Fruit fly (Drosophila melanogaster) whole organism, prepupa: ENCODE data around the gene Adgf-D.

Experiments used
- Blimp-1 ChIP-seq: fragments of 200-800 bp; sonication (Bioruptor generic); optimal IDR thresholded peaks from 3 replicates; lab custom pipeline; 2017; ENCODE audit warnings: missing biosample characterization, missing genetic modification characterization, mild to moderate bottlenecking, moderate library complexity, missing genetic modification reagents
- CG10631 ChIP-seq: fragments of 200-800 bp; sonication (Bioruptor generic); optimal IDR thresholded peaks from 2 replicates; lab custom pipeline; 2016; ENCODE audit warnings: missing biosample characterization, missing genetic modification characterization
- CG10669 ChIP-seq: fragments of 200-800 bp; sonication (Bioruptor generic); optimal IDR thresholded peaks from 3 replicates; lab custom pipeline; 2018; ENCODE audit warnings: missing biosample characterization, mild to moderate bottlenecking, missing genetic modification characterization, moderate library complexity
- CG11294 ChIP-seq: fragments of 200-800 bp; sonication (Bioruptor generic); IDR thresholded peaks from 2 replicates; pipeline ENCODE4 v1.3.6; 2022; ENCODE audit warnings: missing biosample characterization, missing genetic modification characterization
- CG11762 ChIP-seq: fragments of 200-800 bp; sonication (Bioruptor generic); optimal IDR thresholded peaks from 3 replicates; lab custom pipeline; 2016; ENCODE audit warnings: missing biosample characterization, missing genetic modification characterization; ENCODE audit not compliant: insufficient read depth
- CG11902 ChIP-seq: fragments of 200-800 bp; sonication (Bioruptor generic); optimal IDR thresholded peaks from 3 replicates; lab custom pipeline; 2016; ENCODE audit warnings: missing biosample characterization, missing genetic modification characterization
- CG15336 ChIP-seq: fragments of 200-800 bp; sonication (Bioruptor generic); IDR thresholded peaks from 2 replicates; pipeline ENCODE4 v1.3.6; 2022; ENCODE audit warnings: missing biosample characterization, missing genetic modification characterization
- CG1621 ChIP-seq: fragments of 200-800 bp; sonication (Bioruptor generic); optimal IDR thresholded peaks from 3 replicates; lab custom pipeline; 2018; ENCODE audit warnings: missing biosample characterization, mild to moderate bottlenecking, missing genetic modification characterization
- CG16779 ChIP-seq: fragments of 200-800 bp; sonication (Bioruptor generic); optimal IDR thresholded peaks from 3 replicates; lab custom pipeline; 2017; ENCODE audit warnings: missing biosample characterization, mild to moderate bottlenecking, missing genetic modification characterization
- CG3032 ChIP-seq: fragments of 200-800 bp; optimal IDR thresholded peaks from 2 replicates; lab custom pipeline; 2019; ENCODE audit warnings: missing biosample characterization, mild to moderate bottlenecking, missing genetic modification characterization, moderate library complexity
- CG31627 ChIP-seq: fragments of 200-800 bp; sonication (Bioruptor generic); optimal IDR thresholded peaks from 3 replicates; lab custom pipeline; 2016; ENCODE audit warnings: missing biosample characterization, missing genetic modification characterization
- CG32006 ChIP-seq: fragments of 200-800 bp; sonication (Bioruptor generic); optimal IDR thresholded peaks from 3 replicates; lab custom pipeline; 2017; ENCODE audit warnings: missing biosample characterization, mild to moderate bottlenecking, missing genetic modification characterization
- CG3919 ChIP-seq: fragments of 200-800 bp; sonication (Bioruptor generic); optimal IDR thresholded peaks from 3 replicates; lab custom pipeline; 2016; ENCODE audit warnings: missing biosample characterization, missing genetic modification characterization
- CG4318 ChIP-seq: fragments of 200-800 bp; sonication (Bioruptor generic); optimal IDR thresholded peaks from 3 replicates; lab custom pipeline; 2017; ENCODE audit warnings: missing biosample characterization, mild to moderate bottlenecking, missing genetic modification characterization
- CG6163 ChIP-seq: fragments of 200-800 bp; sonication (Bioruptor generic); IDR thresholded peaks from 3 replicates; pipeline ENCODE4 v1.3.6; 2022; ENCODE audit warnings: missing biosample characterization, missing genetic modification characterization
- CG6792 ChIP-seq: fragments of 200-800 bp; sonication (Bioruptor generic); optimal IDR thresholded peaks from 3 replicates; lab custom pipeline; 2016; ENCODE audit warnings: missing biosample characterization, missing genetic modification characterization
- CG7368 ChIP-seq: fragments of 200-800 bp; sonication (Bioruptor generic); optimal IDR thresholded peaks from 3 replicates; lab custom pipeline; 2016; ENCODE audit warnings: missing biosample characterization, missing genetic modification characterization
- CG8119 ChIP-seq: fragments of 200-800 bp; sonication (Bioruptor generic); IDR thresholded peaks from 3 replicates; pipeline ENCODE4 v1.3.6; 2022; ENCODE audit warnings: missing biosample characterization, missing genetic modification characterization
- CG8632 ChIP-seq: fragments of 200-800 bp; sonication (Bioruptor generic); optimal IDR thresholded peaks from 3 replicates; lab custom pipeline; 2016; ENCODE audit warnings: missing biosample characterization, missing genetic modification characterization
- Eip78C ChIP-seq: fragments of 200-800 bp; sonication (Bioruptor generic); peaks from one replicate; lab custom pipeline; 2016; ENCODE audit warnings: missing biosample characterization, missing genetic modification characterization
- Eip93F ChIP-seq: fragments of 200-800 bp; sonication (Bioruptor generic); optimal IDR thresholded peaks from 2 replicates; lab custom pipeline; 2016; ENCODE audit warnings: missing biosample characterization, mild to moderate bottlenecking, missing genetic modification characterization
- Ets96B ChIP-seq: fragments of 200-800 bp; optimal IDR thresholded peaks from 2 replicates; lab custom pipeline; 2019; ENCODE audit warnings: missing biosample characterization, mild to moderate bottlenecking, missing genetic modification characterization, moderate library complexity
- Hr38 ChIP-seq: sonication (Bioruptor generic); optimal IDR thresholded peaks from 2 replicates; lab custom pipeline; 2016; ENCODE audit warnings: missing biosample characterization, missing genetic modification characterization
- Hr39 ChIP-seq: fragments of 200-800 bp; sonication (Bioruptor generic); optimal IDR thresholded peaks from 2 replicates; lab custom pipeline; 2016; ENCODE audit warnings: missing biosample characterization, missing genetic modification characterization
- Hr4 ChIP-seq: fragments of 200-800 bp; sonication (Bioruptor generic); optimal IDR thresholded peaks from 3 replicates; lab custom pipeline; 2016; ENCODE audit warnings: missing biosample characterization, missing genetic modification characterization
- Lpt ChIP-seq: fragments of 200-800 bp; sonication (Bioruptor generic); optimal IDR thresholded peaks from 3 replicates; lab custom pipeline; 2016; ENCODE audit warnings: missing biosample characterization, missing genetic modification characterization
- OdsH ChIP-seq: fragments of 200-800 bp; sonication (Bioruptor generic); optimal IDR thresholded peaks from 3 replicates; lab custom pipeline; 2016; ENCODE audit warnings: missing biosample characterization, missing genetic modification characterization
- Smox ChIP-seq: fragments of 200-800 bp; sonication (Bioruptor generic); optimal IDR thresholded peaks from 3 replicates; lab custom pipeline; 2016; ENCODE audit warnings: missing biosample characterization, missing genetic modification characterization
- Sox102F ChIP-seq: fragments of 200-800 bp; sonication (Bioruptor generic); optimal IDR thresholded peaks from 2 replicates; lab custom pipeline; 2016; ENCODE audit warnings: missing biosample characterization, mild to moderate bottlenecking, missing genetic modification characterization
- acj6 ChIP-seq: fragments of 200-800 bp; sonication (Bioruptor generic); optimal IDR thresholded peaks from 3 replicates; lab custom pipeline; 2016; ENCODE audit warnings: missing biosample characterization, missing genetic modification characterization
- cyc ChIP-seq: fragments of 200-800 bp; sonication (Bioruptor generic); optimal IDR thresholded peaks from 3 replicates; lab custom pipeline; 2016; ENCODE audit warnings: missing biosample characterization, missing genetic modification characterization
- esn ChIP-seq: fragments of 200-800 bp; sonication (Bioruptor generic); optimal IDR thresholded peaks from 2 replicates; lab custom pipeline; 2016; ENCODE audit warnings: missing biosample characterization, mild to moderate bottlenecking, missing genetic modification characterization, moderate library complexity
- fd85E ChIP-seq: fragments of 200-800 bp; sonication (Bioruptor generic); optimal IDR thresholded peaks from 3 replicates; lab custom pipeline; 2016; ENCODE audit warnings: missing biosample characterization, missing genetic modification characterization
- fkh ChIP-seq: fragments of 200-800 bp; sonication (Bioruptor generic); optimal IDR thresholded peaks from 3 replicates; lab custom pipeline; 2017; ENCODE audit warnings: missing biosample characterization, mild to moderate bottlenecking, missing genetic modification characterization, moderate library complexity
- net ChIP-seq: fragments of 200-800 bp; sonication (Bioruptor generic); optimal IDR thresholded peaks from 3 replicates; lab custom pipeline; 2016; ENCODE audit warnings: missing biosample characterization, missing genetic modification characterization
- pdm3 ChIP-seq: fragments of 200-800 bp; sonication (Bioruptor generic); optimal IDR thresholded peaks from 3 replicates; lab custom pipeline; 2016; ENCODE audit warnings: missing biosample characterization, missing genetic modification characterization
- salr ChIP-seq, 2 experiments: fragments of 200-800 bp; sonication (Bioruptor generic); optimal IDR thresholded peaks; 3 replicates each; lab custom pipeline; 2016 to 2018; ENCODE audit warnings: missing biosample characterization in 2 of 2, missing genetic modification characterization in 2 of 2, mild to moderate bottlenecking in 1 of 2
- svp ChIP-seq: fragments of 200-800 bp; sonication (Bioruptor generic); peaks from one replicate; lab custom pipeline; 2016; ENCODE audit warnings: missing biosample characterization, missing genetic modification characterization
- topi ChIP-seq: fragments of 200-800 bp; sonication (Bioruptor generic); optimal IDR thresholded peaks from 3 replicates; lab custom pipeline; 2016; ENCODE audit warnings: missing biosample characterization, missing genetic modification characterization

Gene Adgf-D

dm6 chr3R:13713541-13713940 lies 8.3 kb upstream of the Adgf-D start (continued):
- peak; percentile 5 for TF ChIP-seq CG11762
- peak; percentile 60 for TF ChIP-seq CG8632 (GFP tag; lab: Kevin White, UChicago)
- TF ChIP-seq CG4318, result peak; percentile 59
- no peak for TF ChIP-seq Smox (GFP tag; lab: Kevin White, UChicago)
- TF ChIP-seq topi (GFP tag; lab: Kevin White, UChicago), result no peak
- TF ChIP-seq CG3032, result peak; percentile 54
- peak; percentile 38; the same call in 1 of the 3 replicates for TF ChIP-seq CG6163 (GFP tag; lab: Robert Waterston, UW)

- no peak for TF ChIP-seq CG10631 (GFP tag; lab: Kevin White, UChicago)
- TF ChIP-seq fkh (GFP tag; lab: Kevin White, UChicago), result no peak
- no peak for TF ChIP-seq Lpt (GFP tag; lab: Kevin White, UChicago)
- no peak for TF ChIP-seq CG11902 (GFP tag; lab: Kevin White, UChicago)
- TF ChIP-seq Hr38 (GFP tag; lab: Kevin White, UChicago), result no peak
- no peak for TF ChIP-seq CG8119 (GFP tag; lab: Robert Waterston, UW)
- TF ChIP-seq CG4318, result no peak
- TF ChIP-seq CG8632 (GFP tag; lab: Kevin White, UChicago), result no peak
- TF ChIP-seq, all 60 proteins: peak for 0
Measured at dm6 chr3R:13711735-13712134, 6.5 kb upstream of the Adgf-D start, which contains the start of the genes primo-1 and primo-2. TSS of gene primo-1 (minus strand) at chr3R:13711835. TSS of gene primo-2 (minus strand) at chr3R:13711835.

dm6 chr3R:13710645-13711044 lies 5.4 kb upstream of the Adgf-D start:
- TF ChIP-seq topi (GFP tag; lab: Kevin White, UChicago) (no peak), CG16779 (no peak), Smox (GFP tag; lab: Kevin White, UChicago) (peak; percentile 21), fd85E (GFP tag; lab: Kevin White, UChicago) (no peak), Ets96B (tag; lab: Kevin White, UChicago) (peak; percentile 6), net (GFP tag; lab: Kevin White, UChicago) (no peak), CG15336 (GFP tag; lab: Robert Waterston, UW) (0 out of 2 replicates have a peak, but pooled peaks have one; percentile 26), Eip78C (GFP tag; lab: Kevin White, UChicago) (peak; percentile 53), Sox102F (no peak), CG31627 (peak; percentile 17), Hr4 (GFP tag; lab: Kevin White, UChicago) (peak; percentile 6), CG7368 (no peak), pdm3 (GFP tag; lab: Kevin White, UChicago) (peak; percentile 12), Blimp-1 (no peak), CG8119 (GFP tag; lab: Robert Waterston, UW) (no peak), CG6163 (GFP tag; lab: Robert Waterston, UW) (peak; percentile 30; the same call in 2 of the 3 replicates), svp (GFP tag; lab: Kevin White, UChicago) (peak; percentile 73), Hr39 (peak; percentile 11), CG1621 (tag; lab: Kevin White, UChicago) (peak; percentile 84), esn (peak; percentile 33), OdsH (no peak), Eip93F (GFP tag; lab: Kevin White, UChicago) (peak; percentile 7), CG3919 (peak; percentile 28)
- TF ChIP-seq, all 60 proteins: peak for 14

- no peak for TF ChIP-seq CG11294 (GFP tag; lab: Robert Waterston, UW)
- no peak for TF ChIP-seq CG4318
- no peak for TF ChIP-seq CG10669 (GFP tag; lab: Kevin White, UChicago)
- TF ChIP-seq cyc (GFP tag; lab: Kevin White, UChicago), result no peak
- no peak for TF ChIP-seq Sox102F
- no peak for TF ChIP-seq salr (GFP tag; optimal IDR thresholded peaks at IDR 0.05; lab: Kevin White, UChicago)
- no peak for TF ChIP-seq Hr38 (GFP tag; lab: Kevin White, UChicago)
- no peak for TF ChIP-seq net (GFP tag; lab: Kevin White, UChicago)
- TF ChIP-seq acj6 (GFP tag; lab: Kevin White, UChicago), result no peak
- no peak for TF ChIP-seq CG3032
- TF ChIP-seq CG3919, result no peak
- TF ChIP-seq fkh (GFP tag; lab: Kevin White, UChicago), result no peak
- TF ChIP-seq CG32006 (GFP tag; lab: Kevin White, UChicago), result no peak
- TF ChIP-seq CG6792 (GFP tag; lab: Kevin White, UChicago), result no peak
Measured at dm6 chr3R:13709839-13710238, 4.6 kb upstream of the Adgf-D start, which contains the start of gene Argp. TSS of gene Argp (minus strand) at chr3R:13709939.
